Fruit fly (Drosophila melanogaster) whole organism, embryonic: ENCODE data around the gene CG1764.

Experiments
- Atf6 ChIP-seq: fragments of 200-800 bp; sonication (Bioruptor generic); IDR thresholded peaks from 2 replicates; pipeline ENCODE4 v1.3.6; 2022; ENCODE audit warnings: missing biosample characterization, missing genetic modification characterization
- BtbVII ChIP-seq: fragments of 200-800 bp; sonication (Bioruptor generic); optimal IDR thresholded peaks from 3 replicates; lab custom pipeline; 2017; ENCODE audit warnings: missing biosample characterization, mild to moderate bottlenecking, missing genetic modification characterization
- CG10147 ChIP-seq: fragments of 200-800 bp; sonication (Bioruptor generic); optimal IDR thresholded peaks from 2 replicates; lab custom pipeline; 2019; ENCODE audit warnings: missing biosample characterization, mild to moderate bottlenecking, missing genetic modification characterization, moderate library complexity
- CG10267 ChIP-seq: fragments of 200-800 bp; sonication (Bioruptor generic); optimal IDR thresholded peaks from 2 replicates; lab custom pipeline; 2018; ENCODE audit warnings: missing biosample characterization, mild to moderate bottlenecking, missing genetic modification characterization, moderate library complexity
- CG11504 ChIP-seq: fragments of 200-800 bp; sonication (Bioruptor generic); optimal IDR thresholded peaks from 3 replicates; lab custom pipeline; 2019; ENCODE audit warnings: missing biosample characterization, mild to moderate bottlenecking, missing genetic modification characterization, moderate library complexity
- CG1233 ChIP-seq: fragments of 200-800 bp; sonication (Bioruptor generic); optimal IDR thresholded peaks from 4 replicates; lab custom pipeline; 2018; ENCODE audit warnings: missing biosample characterization, mild to moderate bottlenecking, missing genetic modification characterization
- CG12391 ChIP-seq: fragments of 200-800 bp; sonication (Bioruptor generic); optimal IDR thresholded peaks from 3 replicates; lab custom pipeline; 2018; ENCODE audit warnings: missing biosample characterization, mild to moderate bottlenecking, missing genetic modification characterization, moderate library complexity
- CG12769 ChIP-seq: fragments of 200-800 bp; sonication (Bioruptor generic); optimal IDR thresholded peaks from 2 replicates; lab custom pipeline; 2019; ENCODE audit warnings: missing biosample characterization, mild to moderate bottlenecking, missing genetic modification characterization, moderate library complexity
- CG14667 ChIP-seq: fragments of 200-800 bp; sonication (Bioruptor generic); IDR thresholded peaks from 2 replicates; pipeline ENCODE4 v1.3.6; 2022; ENCODE audit warnings: missing biosample characterization, missing genetic modification characterization
- CG15269 ChIP-seq: fragments of 200-800 bp; sonication (Bioruptor generic); optimal IDR thresholded peaks from 2 replicates; lab custom pipeline; 2018; ENCODE audit warnings: missing biosample characterization, mild to moderate bottlenecking, missing genetic modification characterization, moderate library complexity
- CG17359 ChIP-seq: fragments of 200-800 bp; sonication (Bioruptor generic); optimal IDR thresholded peaks from 3 replicates; lab custom pipeline; 2018; ENCODE audit warnings: missing biosample characterization, mild to moderate bottlenecking, missing genetic modification characterization, moderate library complexity
- CG17361 ChIP-seq: fragments of 200-800 bp; sonication (Bioruptor generic); IDR thresholded peaks from 3 replicates; pipeline ENCODE4 v1.3.6; 2022; ENCODE audit warnings: missing biosample characterization, missing genetic modification characterization
- CG18262 ChIP-seq: fragments of 200-800 bp; optimal IDR thresholded peaks from 3 replicates; lab custom pipeline; 2019; ENCODE audit warnings: missing biosample characterization, mild to moderate bottlenecking, missing genetic modification characterization, moderate library complexity
- CG31441 ChIP-seq: fragments of 200-800 bp; sonication (Bioruptor generic); IDR thresholded peaks from 2 replicates; pipeline ENCODE4 v1.3.6; 2022; ENCODE audit warnings: missing biosample characterization, missing genetic modification characterization
- CG34376 ChIP-seq: fragments of 200-800 bp; sonication (Bioruptor generic); optimal IDR thresholded peaks from 2 replicates; lab custom pipeline; 2018; ENCODE audit warnings: missing biosample characterization, mild to moderate bottlenecking, missing genetic modification characterization
- CG6254 ChIP-seq: fragments of 200-800 bp; sonication (Bioruptor generic); optimal IDR thresholded peaks from 3 replicates; lab custom pipeline; 2017; ENCODE audit warnings: mild to moderate bottlenecking, missing biosample characterization, missing genetic modification reagents, missing genetic modification characterization
- CG6654 ChIP-seq: fragments of 200-800 bp; sonication (Bioruptor generic); optimal IDR thresholded peaks from 2 replicates; lab custom pipeline; 2017; ENCODE audit warnings: missing biosample characterization, mild to moderate bottlenecking, missing genetic modification characterization
- CG6689 ChIP-seq: fragments of 200-800 bp; sonication (Bioruptor generic); IDR thresholded peaks from 2 replicates; pipeline ENCODE4 v1.3.6; 2022; ENCODE audit warnings: missing biosample characterization, missing genetic modification characterization
- CG6854 ChIP-seq: fragments of 200-800 bp; sonication (Bioruptor generic); optimal IDR thresholded peaks from 3 replicates; lab custom pipeline; 2017; ENCODE audit warnings: missing biosample characterization, mild to moderate bottlenecking, missing genetic modification characterization
- CG7839 ChIP-seq: fragments of 200-800 bp; sonication (Bioruptor generic); optimal IDR thresholded peaks from 3 replicates; lab custom pipeline; 2018; ENCODE audit warnings: missing biosample characterization, mild to moderate bottlenecking, missing genetic modification characterization, moderate library complexity
- CG8388 ChIP-seq: fragments of 200-800 bp; sonication (Bioruptor generic); optimal IDR thresholded peaks from 2 replicates; lab custom pipeline; 2019; ENCODE audit warnings: missing biosample characterization, mild to moderate bottlenecking, missing genetic modification characterization, moderate library complexity
- CG9437 ChIP-seq: fragments of 200-800 bp; sonication (Bioruptor generic); optimal IDR thresholded peaks from 2 replicates; lab custom pipeline; 2018; ENCODE audit warnings: missing biosample characterization, mild to moderate bottlenecking, missing genetic modification characterization
- CG9932 ChIP-seq: fragments of 200-800 bp; sonication (Bioruptor generic); IDR thresholded peaks from 2 replicates; pipeline ENCODE4 v1.3.6; 2022; ENCODE audit warnings: missing biosample characterization, missing genetic modification characterization
- Drgx ChIP-seq: fragments of 200-800 bp; sonication (Bioruptor generic); IDR thresholded peaks from 2 replicates; pipeline ENCODE4 v1.3.6; 2022; ENCODE audit warnings: missing biosample characterization, missing genetic modification characterization
- Eip74EF ChIP-seq, 2 experiments: fragments of 200-800 bp in 1 of 2; fragments of >200 bp in 1 of 2; sonication (Bioruptor generic) in 1 of 2; optimal IDR thresholded peaks; 2 replicates each; lab custom pipeline; 2017 to 2019; ENCODE audit warnings: missing biosample characterization in 2 of 2, missing genetic modification characterization in 2 of 2, mild to moderate bottlenecking in 1 of 2, moderate library complexity in 1 of 2
- Hmr ChIP-seq: fragments of 200-800 bp; sonication (Bioruptor generic); optimal IDR thresholded peaks from 3 replicates; lab custom pipeline; 2017; ENCODE audit warnings: mild to moderate bottlenecking, missing biosample characterization, missing genetic modification reagents, missing genetic modification characterization
- Med ChIP-seq: fragments of 200-800 bp; sonication (Bioruptor generic); peaks from one replicate; lab custom pipeline; 2016; ENCODE audit warnings: missing biosample characterization, missing genetic modification characterization, mild to moderate bottlenecking, inconsistent platforms, moderate library complexity
- Nf-YC ChIP-seq: fragments of 200-800 bp; optimal IDR thresholded peaks from 3 replicates; lab custom pipeline; 2019; ENCODE audit warnings: missing biosample characterization, mild to moderate bottlenecking, missing genetic modification characterization, moderate library complexity
- Oli ChIP-seq: fragments of 200-800 bp; sonication (Bioruptor generic); optimal IDR thresholded peaks from 2 replicates; lab custom pipeline; 2018; ENCODE audit warnings: missing biosample characterization, mild to moderate bottlenecking, missing genetic modification characterization, moderate library complexity
- PHDP ChIP-seq: fragments of 200-800 bp; sonication (Bioruptor generic); optimal IDR thresholded peaks from 3 replicates; lab custom pipeline; 2018; ENCODE audit warnings: missing biosample characterization, mild to moderate bottlenecking, missing genetic modification characterization, moderate library complexity
- Ptx1 ChIP-seq: fragments of 200-800 bp; sonication (Bioruptor generic); IDR thresholded peaks from 2 replicates; pipeline ENCODE4 v1.3.6; 2022; ENCODE audit warnings: missing biosample characterization, missing genetic modification characterization
- abd-A ChIP-seq: fragments of 200-800 bp; sonication (Bioruptor generic); optimal IDR thresholded peaks from 3 replicates; lab custom pipeline; 2019; ENCODE audit warnings: missing biosample characterization, mild to moderate bottlenecking, missing genetic modification characterization, moderate library complexity
- bsh ChIP-seq, 2 experiments: fragments of 200-800 bp; sonication (Bioruptor generic); optimal IDR thresholded peaks; 2 replicates each; lab custom pipeline; 2017 to 2018; ENCODE audit warnings: mild to moderate bottlenecking in 2 of 2, missing biosample characterization in 2 of 2, missing genetic modification characterization in 2 of 2, moderate library complexity in 1 of 2
- cas ChIP-seq: fragments of 200-800 bp; sonication (Bioruptor generic); IDR thresholded peaks from 2 replicates; pipeline ENCODE4 v1.3.6; 2022; ENCODE audit warnings: missing biosample characterization, missing genetic modification characterization
- ci ChIP-seq: fragments of 200-800 bp; sonication (Bioruptor generic); IDR thresholded peaks from 3 replicates; pipeline ENCODE4 v1.3.6; 2022; ENCODE audit warnings: missing biosample characterization, missing genetic modification characterization
- cwo ChIP-seq: fragments of 200-800 bp; sonication (Bioruptor generic); optimal IDR thresholded peaks from 3 replicates; lab custom pipeline; 2017; ENCODE audit warnings: missing biosample characterization, missing genetic modification characterization, mild to moderate bottlenecking, moderate library complexity, missing genetic modification reagents
- fd3F ChIP-seq: fragments of 200-800 bp; sonication (Bioruptor generic); optimal IDR thresholded peaks from 2 replicates; lab custom pipeline; 2018; ENCODE audit warnings: missing biosample characterization, mild to moderate bottlenecking, missing genetic modification characterization, moderate library complexity
- ftz-f1 ChIP-seq: fragments of 200-800 bp; sonication (Bioruptor generic); optimal IDR thresholded peaks from 2 replicates; lab custom pipeline; 2016; ENCODE audit warnings: missing biosample characterization, missing genetic modification characterization
- hth ChIP-seq: fragments of >200 bp; optimal IDR thresholded peaks from 2 replicates; lab custom pipeline; 2017; ENCODE audit warnings: inconsistent platforms
- lab ChIP-seq: fragments of 200-800 bp; sonication (Bioruptor generic); optimal IDR thresholded peaks from 3 replicates; lab custom pipeline; 2017; ENCODE audit warnings: missing biosample characterization, missing genetic modification characterization, mild to moderate bottlenecking, moderate library complexity, missing genetic modification reagents
- lilli ChIP-seq: fragments of 200-800 bp; sonication (Bioruptor generic); optimal IDR thresholded peaks from 3 replicates; lab custom pipeline; 2016; ENCODE audit warnings: missing biosample characterization, missing genetic modification characterization
- nerfin-1 ChIP-seq: fragments of 200-800 bp; sonication (Bioruptor generic); optimal IDR thresholded peaks from 3 replicates; lab custom pipeline; 2019; ENCODE audit warnings: missing biosample characterization, mild to moderate bottlenecking, missing genetic modification characterization, moderate library complexity
- nmo ChIP-seq: fragments of 200-800 bp; sonication (Bioruptor generic); optimal IDR thresholded peaks from 2 replicates; lab custom pipeline; 2018; ENCODE audit warnings: missing biosample characterization, mild to moderate bottlenecking, missing genetic modification characterization, moderate library complexity
- pb ChIP-seq: fragments of 200-800 bp; sonication (Bioruptor generic); optimal IDR thresholded peaks from 3 replicates; lab custom pipeline; 2016; ENCODE audit warnings: missing biosample characterization, missing genetic modification characterization
- row ChIP-seq: fragments of 200-800 bp; sonication (Bioruptor generic); IDR thresholded peaks from 3 replicates; pipeline ENCODE4 v1.3.6; 2022; ENCODE audit warnings: missing biosample characterization, missing genetic modification characterization
- sr ChIP-seq: fragments of 200-800 bp; sonication (Bioruptor generic); IDR thresholded peaks from 3 replicates; pipeline ENCODE4 v1.3.6; 2022; ENCODE audit warnings: missing biosample characterization, missing genetic modification characterization
- tgo ChIP-seq: fragments of 200-800 bp; sonication (Bioruptor generic); IDR thresholded peaks from 3 replicates; pipeline ENCODE4 v1.3.6; 2022; ENCODE audit warnings: missing biosample characterization, missing genetic modification characterization
- vfl ChIP-seq: fragments of 200-800 bp; sonication (Bioruptor generic); optimal IDR thresholded peaks from 2 replicates; lab custom pipeline; 2016; ENCODE audit warnings: missing biosample characterization, missing genetic modification characterization
- vvl ChIP-seq: fragments of 200-800 bp; sonication (Bioruptor generic); IDR thresholded peaks from 2 replicates; pipeline ENCODE4 v1.3.6; 2022; ENCODE audit warnings: missing biosample characterization, missing genetic modification characterization

Gene CG1764

DNA sequence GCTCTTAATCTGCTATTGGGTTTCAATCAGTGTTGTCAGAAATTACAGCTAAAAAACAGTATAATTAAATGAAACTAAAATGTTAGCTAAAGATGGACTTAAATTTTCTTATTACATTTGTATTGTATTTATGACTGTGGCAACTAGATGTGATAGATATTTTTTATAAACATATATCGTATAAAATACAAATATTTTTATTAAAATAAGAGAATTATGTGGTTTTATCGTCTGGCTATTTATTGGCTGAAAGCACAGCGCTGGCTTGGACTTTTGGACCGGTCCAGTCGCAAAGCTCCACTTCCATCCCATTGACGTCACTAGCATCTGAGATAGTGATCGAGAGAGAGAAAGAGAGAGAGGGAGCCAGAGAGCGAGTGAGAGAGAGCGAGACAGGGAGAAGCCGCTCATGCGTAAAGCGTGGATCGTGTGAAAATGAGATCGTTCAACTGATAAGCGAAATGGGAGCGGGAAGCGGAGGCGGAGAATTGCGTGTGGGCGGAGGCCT is 17.2 kb upstream of the CG1764 start (continued):
- TF ChIP-seq cas (GFP tag; lab: Robert Waterston, UW), result no peak
- peak; percentile 62 for TF ChIP-seq BtbVII (GFP tag; lab: Kevin White, UChicago)
- no peak for TF ChIP-seq vvl (GFP tag; lab: Robert Waterston, UW)
- TF ChIP-seq CG9932 (GFP tag; lab: Robert Waterston, UW), result peak; percentile 41; the same call in 1 of the 2 replicates
- TF ChIP-seq Hmr (GFP tag; lab: Kevin White, UChicago), result peak; percentile 66
- peak; percentile 59; the same call in 2 of the 3 replicates for TF ChIP-seq CG17361 (GFP tag; lab: Robert Waterston, UW)
- peak; percentile 61 for TF ChIP-seq Nf-YC (tag; lab: Kevin White, UChicago)
- TF ChIP-seq bsh (GFP tag; optimal IDR thresholded peaks at IDR 0.05; lab: Kevin White, UChicago), result peak; percentile 20 to 88
- peak; percentile 60 for TF ChIP-seq CG6254 (GFP tag; lab: Kevin White, UChicago)
- 0 out of 2 replicates have a peak, but pooled peaks have one; percentile 22 for TF ChIP-seq Atf6 (GFP tag; lab: Robert Waterston, UW)
- peak; percentile 29 for TF ChIP-seq CG6854
- TF ChIP-seq CG10147, result peak; percentile 57
- peak; percentile 53 for TF ChIP-seq CG7839 (tag; lab: Kevin White, UChicago)
- TF ChIP-seq CG17359, result peak; percentile 53
- peak; percentile 60 for TF ChIP-seq lab (GFP tag; lab: Kevin White, UChicago)
- peak; percentile 88 for TF ChIP-seq row
- peak; percentile 10 for TF ChIP-seq CG8388 (GFP tag; lab: Kevin White, UChicago)
- peak; percentile 47 for TF ChIP-seq CG12391
- peak; percentile 40; the same call in 1 of the 2 replicates for TF ChIP-seq CG6689 (GFP tag; lab: Robert Waterston, UW)
- TF ChIP-seq vfl (GFP tag; lab: Kevin White, UChicago), result no peak
- TF ChIP-seq pb (GFP tag; lab: Kevin White, UChicago), result no peak
- TF ChIP-seq PHDP, result peak; percentile 58
- TF ChIP-seq lilli (GFP tag; lab: Kevin White, UChicago), result peak; percentile 7
- TF ChIP-seq nmo (GFP tag; lab: Kevin White, UChicago), result peak; percentile 33
- peak; percentile 40 for TF ChIP-seq cwo (GFP tag; lab: Kevin White, UChicago)
- TF ChIP-seq CG14667, result no peak
- no peak for TF ChIP-seq hth (lab: Kevin White, UChicago)
- peak; percentile 2 for TF ChIP-seq Oli (tag; lab: Kevin White, UChicago)
- peak; percentile 38 for TF ChIP-seq CG18262
- peak; percentile 27; the same call in 1 of the 2 replicates for TF ChIP-seq Ptx1 (GFP tag; lab: Robert Waterston, UW)
- peak in 1 of 2 experiments; percentile 42 for TF ChIP-seq Eip74EF (GFP tag; optimal IDR thresholded peaks at IDR 0.05; lab: Kevin White, UChicago)
- TF ChIP-seq CG9437, result peak; percentile 6
- no peak for TF ChIP-seq nerfin-1 (tag; lab: Kevin White, UChicago)
- TF ChIP-seq CG6654 (GFP tag; lab: Kevin White, UChicago), result no peak
- TF ChIP-seq Med (GFP tag; lab: Kevin White, UChicago), result peak; percentile 70
- no peak for TF ChIP-seq ci (GFP tag; lab: Robert Waterston, UW)
- peak; percentile 31 for TF ChIP-seq CG10267 (tag; lab: Kevin White, UChicago)
- TF ChIP-seq CG15269 (tag; lab: Kevin White, UChicago), result peak; percentile 51
- TF ChIP-seq CG12769 (tag; lab: Kevin White, UChicago), result peak; percentile 93
- peak; percentile 81 for TF ChIP-seq Drgx (GFP tag; lab: Robert Waterston, UW)
- peak; percentile 18; the same call in 1 of the 2 replicates for TF ChIP-seq CG31441
- TF ChIP-seq CG34376 (GFP tag; lab: Kevin White, UChicago), result peak; percentile 3
- TF ChIP-seq ftz-f1 (GFP tag; lab: Kevin White, UChicago), result peak; percentile 62
- peak; percentile 16; the same call in 1 of the 3 replicates for TF ChIP-seq tgo (GFP tag; lab: Robert Waterston, UW)
- TF ChIP-seq CG1233 (GFP tag; lab: Kevin White, UChicago), result peak; percentile 36
- peak; percentile 39 for TF ChIP-seq fd3F (GFP tag; lab: Kevin White, UChicago)
- peak; percentile 81 for TF ChIP-seq sr
- peak; percentile 60 for TF ChIP-seq CG11504 (tag; lab: Kevin White, UChicago)
- peak; percentile 22 for TF ChIP-seq abd-A (tag; lab: Kevin White, UChicago)
